Worm (Caenorhabditis elegans): ENCODE results near the gene M04B2.2.

- TF ChIP-seq lin-11 (tag; optimal IDR thresholded peaks at IDR 0.05) (no peak), pha-2 (tag; optimal IDR thresholded peaks at IDR 0.05) (no peak), unc-86 (tag; optimal IDR thresholded peaks at IDR 0.05) (no peak), syd-9 (tag; optimal IDR thresholded peaks at IDR 0.05) (no peak), tbx-2 (tag; optimal IDR thresholded peaks at IDR 0.05) (no peak), ceh-48 (tag; optimal IDR thresholded peaks at IDR 0.05) (no peak), gmeb-2 (tag; optimal IDR thresholded peaks at IDR 0.05) (no peak), sdc-2 (tag; optimal IDR thresholded peaks at IDR 0.05) (no peak), dve-1 (tag; optimal IDR thresholded peaks at IDR 0.05) (no peak), nhr-11 (tag; optimal IDR thresholded peaks at IDR 0.05) (no peak), ama-1 (optimal IDR thresholded peaks at IDR 0.05) (no peak), F13H6.1 (tag; optimal IDR thresholded peaks at IDR 0.05) (no peak), hlh-13 (GFP tag; optimal IDR thresholded peaks at IDR 0.05) (no peak)
Measured at ce11 chrIV:11563090-11563489, 35.2 kb downstream of the M04B2.2 start.

All from whole organism, late embryonic.